Fruit fly (Drosophila melanogaster): ENCODE measurements around the gene CG13359.

Gene CG13359

dm6 chrX:796397-796989 is 6.8 kb downstream of the CG13359 start:
- no peak for TF ChIP-seq CG9705 (GFP tag; optimal IDR thresholded peaks at IDR 0.05)
- no peak for TF ChIP-seq pan (optimal IDR thresholded peaks at IDR 0.05)
- peak; percentile 3 for TF ChIP-seq ey (GFP tag; optimal IDR thresholded peaks at IDR 0.05)
- no peak for TF ChIP-seq CrebA (GFP tag; optimal IDR thresholded peaks at IDR 0.05; ENCODE audit: borderline replicate concordance)
- TF ChIP-seq Jra (GFP tag; optimal IDR thresholded peaks at IDR 0.05) = no peak
- no peak for TF ChIP-seq jim (GFP tag; optimal IDR thresholded peaks at IDR 0.05)
- TF ChIP-seq woc (GFP tag; optimal IDR thresholded peaks at IDR 0.05) = peak; percentile 94
- TF ChIP-seq usp (GFP tag; optimal IDR thresholded peaks at IDR 0.05) = no peak
- TF ChIP-seq psq (GFP tag; optimal IDR thresholded peaks at IDR 0.05) = no peak
- TF ChIP-seq tai (GFP tag; optimal IDR thresholded peaks at IDR 0.05) = no peak
- no peak for TF ChIP-seq Hr78 (GFP tag; optimal IDR thresholded peaks at IDR 0.05)
- TF ChIP-seq h (GFP tag; optimal IDR thresholded peaks at IDR 0.05) = peak; percentile 26
- no peak for TF ChIP-seq sv (GFP tag; optimal IDR thresholded peaks at IDR 0.05)
- no peak for TF ChIP-seq Mio (GFP tag; optimal IDR thresholded peaks at IDR 0.05)
- TF ChIP-seq lola (GFP tag; optimal IDR thresholded peaks at IDR 0.05) = no peak
- no peak for TF ChIP-seq Hnf4 (GFP tag; optimal IDR thresholded peaks at IDR 0.05)
- TF ChIP-seq GATAd (GFP tag; optimal IDR thresholded peaks at IDR 0.05) = no peak
- peak; percentile 32 to 63 for TF ChIP-seq foxo (GFP tag; optimal IDR thresholded peaks at IDR 0.05)
- peak; percentile 89 for TF ChIP-seq fru (GFP tag; optimal IDR thresholded peaks at IDR 0.05)
- no peak for TF ChIP-seq Rel (GFP tag; optimal IDR thresholded peaks at IDR 0.05)
- peak; percentile 75 for TF ChIP-seq Rel (tag; optimal IDR thresholded peaks at IDR 0.05)
- peak; percentile 46 for TF ChIP-seq Myc (optimal IDR thresholded peaks at IDR 0.05)
- peak; percentile 36 for TF ChIP-seq Sp1 (GFP tag; optimal IDR thresholded peaks at IDR 0.05)
- TF ChIP-seq Dif (GFP tag; optimal IDR thresholded peaks at IDR 0.05; ENCODE audit: partially characterized antibody) = peak; percentile 37
- TF ChIP-seq Abd-B (GFP tag; optimal IDR thresholded peaks at IDR 0.05) = no peak
- no peak for TF ChIP-seq Vsx2 (GFP tag; optimal IDR thresholded peaks at IDR 0.05; ENCODE audit: partially characterized antibody)
- no peak for TF ChIP-seq Dfd (GFP tag; optimal IDR thresholded peaks at IDR 0.05)
- TF ChIP-seq dsf (GFP tag; optimal IDR thresholded peaks at IDR 0.05; ENCODE audit: borderline replicate concordance) = no peak
- TF ChIP-seq dmrt93B (GFP tag; optimal IDR thresholded peaks at IDR 0.05) = no peak
- TF ChIP-seq Hr83 (GFP tag; optimal IDR thresholded peaks at IDR 0.05; ENCODE audit: poor library complexity, severe bottlenecking) = peak; percentile 46
- TF ChIP-seq br (GFP tag; optimal IDR thresholded peaks at IDR 0.05) = peak; percentile 45
- no peak for TF ChIP-seq N (GFP tag; optimal IDR thresholded peaks at IDR 0.05)
- no peak for TF ChIP-seq dl (GFP tag; optimal IDR thresholded peaks at IDR 0.05; ENCODE audit: insufficient read depth in 1 of 2, partially characterized antibody in 2 of 2)
- no peak for TF ChIP-seq CG32264 (GFP tag; optimal IDR thresholded peaks at IDR 0.05)
- peak; percentile 1 for TF ChIP-seq HLH106 (tag; optimal IDR thresholded peaks at IDR 0.05)
- TF ChIP-seq rgr (GFP tag; optimal IDR thresholded peaks at IDR 0.05) = peak; percentile 36
- no peak for TF ChIP-seq OdsH (GFP tag; optimal IDR thresholded peaks at IDR 0.05)
- no peak for TF ChIP-seq brk (GFP tag; optimal IDR thresholded peaks at IDR 0.05)
- no peak for TF ChIP-seq sage (GFP tag; optimal IDR thresholded peaks at IDR 0.05)

- TF ChIP-seq dl (GFP tag; optimal IDR thresholded peaks at IDR 0.05; ENCODE audit: insufficient read depth in 1 of 2, partially characterized antibody in 2 of 2) = no peak
- no peak for TF ChIP-seq Hr83 (GFP tag; optimal IDR thresholded peaks at IDR 0.05; ENCODE audit: poor library complexity, severe bottlenecking)
- no peak for TF ChIP-seq ey (GFP tag; optimal IDR thresholded peaks at IDR 0.05)
- no peak for TF ChIP-seq Dif (GFP tag; optimal IDR thresholded peaks at IDR 0.05; ENCODE audit: partially characterized antibody)
- no peak for TF ChIP-seq N (GFP tag; optimal IDR thresholded peaks at IDR 0.05)
- TF ChIP-seq dsf (GFP tag; optimal IDR thresholded peaks at IDR 0.05; ENCODE audit: borderline replicate concordance) = no peak
- TF ChIP-seq woc (GFP tag; optimal IDR thresholded peaks at IDR 0.05) = no peak
- TF ChIP-seq Hr78 (GFP tag; optimal IDR thresholded peaks at IDR 0.05) = no peak
- no peak for TF ChIP-seq tai (GFP tag; optimal IDR thresholded peaks at IDR 0.05)
- no peak for TF ChIP-seq psq (GFP tag; optimal IDR thresholded peaks at IDR 0.05)
- TF ChIP-seq CrebA (GFP tag; optimal IDR thresholded peaks at IDR 0.05; ENCODE audit: borderline replicate concordance) = no peak
- no peak for TF ChIP-seq usp (GFP tag; optimal IDR thresholded peaks at IDR 0.05)
- TF ChIP-seq Rel (GFP tag; optimal IDR thresholded peaks at IDR 0.05) = no peak
- TF ChIP-seq Rel (tag; optimal IDR thresholded peaks at IDR 0.05) = no peak
- no peak for TF ChIP-seq fru (GFP tag; optimal IDR thresholded peaks at IDR 0.05)
- TF ChIP-seq rgr (GFP tag; optimal IDR thresholded peaks at IDR 0.05) = no peak
- no peak for TF ChIP-seq CG9705 (GFP tag; optimal IDR thresholded peaks at IDR 0.05)
- TF ChIP-seq br (GFP tag; optimal IDR thresholded peaks at IDR 0.05) = no peak
- TF ChIP-seq lola (GFP tag; optimal IDR thresholded peaks at IDR 0.05) = no peak
- no peak for TF ChIP-seq dmrt93B (GFP tag; optimal IDR thresholded peaks at IDR 0.05)
- no peak for TF ChIP-seq Vsx2 (GFP tag; optimal IDR thresholded peaks at IDR 0.05; ENCODE audit: partially characterized antibody)
These were observed 10.3 kb downstream of the CG13359 start, which contains the start of gene CG16989 for dm6 chrX:792923-793322. CG16989 (plus strand) TSS chrX:793147.
